Fruit fly (Drosophila melanogaster): ENCODE data around the gene pyx.

Gene pyx

DNA sequence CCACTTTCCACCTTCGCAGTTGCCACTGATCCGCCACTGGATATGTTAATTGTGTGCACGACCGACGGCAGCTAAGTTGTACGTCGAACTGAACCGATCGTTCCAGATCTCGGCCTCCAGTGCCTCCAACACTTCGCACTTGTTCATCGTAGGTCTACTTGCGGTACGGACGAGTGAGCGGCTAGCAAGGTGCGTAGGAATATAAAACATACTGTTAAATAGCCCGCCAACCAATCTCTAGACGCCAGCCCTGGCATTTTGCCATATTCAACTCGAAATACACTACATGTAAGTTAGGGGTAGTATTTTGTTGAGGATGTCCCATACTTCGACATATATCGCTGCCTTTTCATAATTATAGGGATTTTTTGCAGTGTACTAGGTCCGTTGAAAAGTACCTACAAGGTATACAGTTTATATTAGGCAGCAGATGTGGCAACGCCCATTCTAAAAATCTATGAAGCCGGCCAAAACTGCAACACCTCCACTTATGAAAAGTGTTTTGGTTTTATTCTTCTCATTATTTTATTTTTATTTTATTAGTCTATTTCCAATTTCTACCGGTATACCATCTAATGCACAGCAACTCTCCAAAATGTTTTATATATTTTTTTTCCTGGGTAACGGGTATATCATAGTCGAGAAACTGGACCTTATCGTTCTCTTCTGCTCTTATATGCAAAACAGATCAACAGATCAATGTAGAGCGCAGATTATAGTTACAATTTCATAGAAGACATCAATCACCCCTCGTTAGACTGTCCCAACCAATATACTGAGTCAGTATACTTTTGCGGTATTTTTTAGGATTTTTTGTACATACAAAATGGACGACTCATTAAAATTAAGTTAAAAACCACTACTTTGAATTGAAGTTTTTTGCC lies at the start of gene pyx, which contains the start of gene CG33229:
Gene pyx, minus strand, starts transcription at position 51 of the 884 bp plus-strand sequence.
Gene CG33229, plus strand, starts transcription at position 834 of the 884 bp plus-strand sequence.
- TF ChIP-seq CG17801 (GFP tag; optimal IDR thresholded peaks at IDR 0.05; ENCODE audit: partially characterized antibody): peak; percentile 29

DNA sequence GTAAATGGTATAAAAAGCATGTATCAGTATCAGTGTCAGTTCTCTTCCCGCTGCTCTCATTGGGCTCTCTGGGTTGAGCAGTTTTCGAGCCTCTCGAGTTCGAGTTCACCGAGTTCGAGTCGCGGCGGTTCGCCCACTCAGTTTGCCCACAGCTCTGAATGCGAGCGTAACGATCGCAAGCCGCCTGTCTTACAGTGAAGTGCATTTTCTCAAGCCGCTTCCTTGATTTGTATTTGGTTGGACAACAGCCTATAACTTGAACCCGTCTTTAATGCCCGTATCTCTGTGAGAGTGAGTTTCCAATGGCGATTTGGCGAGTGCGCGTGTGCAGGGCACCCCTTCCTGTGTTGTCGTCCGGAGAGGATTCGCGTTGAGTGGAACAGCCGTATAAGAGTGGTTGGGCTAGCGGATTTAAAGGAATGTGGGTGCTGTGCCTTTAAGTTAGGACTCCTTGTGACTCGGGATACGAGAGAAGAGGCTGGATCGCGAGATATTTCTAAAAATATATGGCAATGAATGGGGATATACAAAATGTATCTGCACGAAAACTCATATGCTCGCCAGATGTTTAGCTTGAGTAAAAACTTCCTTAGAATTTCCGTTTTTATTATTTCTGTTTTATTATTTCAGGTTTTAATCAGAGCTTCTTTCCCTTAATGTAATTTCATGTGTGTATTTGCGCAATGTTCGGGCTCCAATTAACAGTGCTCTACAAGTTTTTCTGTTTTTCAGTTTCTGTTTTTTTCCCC lies 48.8 kb upstream of the pyx start:
- TF ChIP-seq CG17801 (GFP tag; optimal IDR thresholded peaks at IDR 0.05; ENCODE audit: partially characterized antibody): peak; percentile 44

DNA sequence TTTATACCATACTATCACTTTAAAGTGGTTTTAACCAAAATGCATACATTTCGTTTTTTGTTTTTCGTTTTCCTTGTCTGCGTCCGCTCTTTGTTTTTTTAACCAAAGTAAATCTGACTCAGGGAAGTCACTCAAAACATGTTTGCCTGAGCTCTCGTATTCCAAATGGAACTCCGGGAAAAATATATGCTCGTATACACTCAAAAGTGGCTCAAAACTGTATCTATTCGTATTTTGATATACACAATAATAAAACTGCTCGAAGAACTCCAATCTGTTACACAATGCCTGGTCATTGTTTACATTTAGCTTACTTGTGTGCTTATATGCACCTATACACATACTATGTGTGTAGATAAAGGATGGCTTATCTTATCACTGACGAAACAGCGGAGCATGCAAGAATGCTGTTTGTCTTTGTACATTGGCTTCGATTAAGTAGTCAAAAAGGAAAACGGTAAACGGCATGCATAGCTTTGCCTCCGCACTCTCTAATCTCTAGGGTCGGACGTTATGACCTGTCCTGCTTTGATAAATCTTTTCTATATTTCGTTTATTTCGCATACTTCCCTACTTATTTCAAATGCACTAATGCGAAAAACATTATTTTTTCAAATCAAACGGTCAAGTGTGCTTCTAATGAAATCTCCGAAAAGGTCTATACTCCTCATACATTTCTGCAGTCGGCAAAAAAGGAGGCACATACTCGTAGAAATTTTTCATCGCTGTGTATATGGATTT lies 48.1 kb upstream of the pyx start, which contains the start of gene miple2:
Gene miple2, plus strand, starts transcription at position 441 of the 741 bp plus-strand sequence.
- TF ChIP-seq CG17801 (GFP tag; optimal IDR thresholded peaks at IDR 0.05; ENCODE audit: partially characterized antibody): no peak

DNA sequence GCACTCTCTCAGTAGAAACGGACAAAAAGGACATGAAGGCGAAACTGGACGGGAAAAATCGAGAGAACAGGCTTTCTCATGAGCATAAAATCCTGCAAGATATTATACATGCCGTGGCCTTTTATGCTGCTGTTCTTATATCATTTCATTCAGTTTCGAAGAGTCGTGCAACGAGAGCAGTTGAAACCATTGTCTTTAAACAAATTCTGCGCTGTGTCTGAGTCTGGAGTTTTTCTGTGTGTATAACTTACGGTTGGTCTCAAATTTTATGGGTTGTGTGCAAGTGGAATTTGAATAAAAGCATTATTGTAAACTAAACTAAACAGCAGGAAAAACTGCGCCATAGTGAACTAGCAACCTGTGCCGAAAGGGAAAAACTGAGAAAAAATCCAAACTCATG lies 44.7 kb upstream of the pyx start:
- TF ChIP-seq CG17801 (GFP tag; optimal IDR thresholded peaks at IDR 0.05; ENCODE audit: partially characterized antibody): no peak

DNA sequence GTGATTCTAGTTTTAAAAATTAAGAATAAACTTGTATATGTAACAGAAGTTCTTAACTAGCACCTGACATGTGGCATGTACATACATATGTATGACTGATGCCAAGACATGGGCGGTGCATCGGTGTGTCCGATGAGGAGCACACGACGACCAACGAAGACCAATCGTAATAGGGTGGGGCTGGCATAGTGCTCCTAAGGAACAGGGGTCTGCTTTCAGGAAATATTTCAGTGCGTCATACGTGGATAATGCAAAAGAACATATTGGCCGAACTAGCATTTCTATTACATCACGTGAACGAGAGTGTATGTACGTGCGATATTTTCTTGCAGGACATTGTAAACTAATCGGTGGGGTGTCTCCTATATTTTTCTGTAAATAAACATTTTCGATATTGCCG lies 44.2 kb upstream of the pyx start, which contains the start of gene miple1:
Gene miple1, plus strand, starts transcription at position 217 of the 400 bp plus-strand sequence.
- TF ChIP-seq CG17801 (GFP tag; optimal IDR thresholded peaks at IDR 0.05; ENCODE audit: partially characterized antibody): no peak

DNA sequence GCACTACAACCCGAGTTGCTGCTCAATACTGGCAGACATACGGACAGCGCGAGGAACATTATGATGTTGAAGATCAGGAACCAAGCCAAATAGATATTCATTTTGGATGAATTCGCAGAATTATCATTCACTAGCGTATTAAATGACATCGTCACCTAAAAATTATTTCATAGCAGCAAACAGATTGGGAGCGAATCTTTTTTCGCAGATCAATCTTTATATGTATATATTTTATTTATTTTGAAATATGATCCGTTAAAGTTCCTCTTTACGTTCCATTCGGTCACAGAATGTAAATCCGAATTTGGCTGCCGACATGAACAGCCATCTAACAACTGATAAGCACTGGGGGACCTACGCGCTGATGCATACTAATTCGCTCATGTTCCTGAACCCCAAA lies 42.9 kb upstream of the pyx start, which contains the start of gene CG34263:
Gene CG34263, minus strand, starts transcription at position 101 of the 400 bp plus-strand sequence.
- no peak for TF ChIP-seq CG17801 (GFP tag; optimal IDR thresholded peaks at IDR 0.05; ENCODE audit: partially characterized antibody)

DNA sequence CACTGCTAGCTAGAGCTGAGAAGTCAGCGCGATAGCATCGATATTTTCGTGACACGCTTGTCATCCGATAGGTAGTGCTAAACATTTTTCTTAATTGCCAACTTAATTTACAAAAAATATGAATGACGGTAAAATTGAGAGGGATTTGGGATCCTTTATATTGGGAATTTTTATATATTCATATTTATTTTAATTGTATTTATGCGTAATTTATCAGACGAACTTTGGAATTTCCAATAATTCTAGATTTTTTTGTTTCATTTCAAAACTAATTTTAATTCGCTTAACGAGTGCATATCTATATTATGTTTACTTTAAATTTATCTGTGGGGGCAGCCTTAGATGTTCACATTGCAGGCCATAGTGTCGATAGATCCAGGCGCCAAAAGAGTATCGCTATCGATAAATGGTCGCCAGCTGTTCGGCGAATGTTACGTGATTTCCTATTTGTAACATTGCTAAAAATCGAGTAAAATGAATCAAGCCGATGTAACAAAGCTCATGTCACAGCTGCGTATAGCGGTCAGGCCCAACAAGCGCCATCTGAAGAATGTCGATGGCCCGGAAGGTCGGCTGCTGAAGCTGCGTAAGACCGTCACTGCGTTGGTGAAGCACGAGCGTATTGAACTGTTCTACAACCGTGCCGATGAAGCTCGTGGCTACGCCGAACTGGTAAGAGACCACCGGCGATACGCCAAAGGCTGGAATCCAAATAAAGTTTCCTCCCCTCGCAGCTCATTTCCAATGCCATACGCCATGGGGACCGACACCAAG lies 41.7 kb upstream of the pyx start, which contains the start of the genes Tudor-SN and mRpL17:
Gene Tudor-SN, minus strand, starts transcription at position 3 of the 774 bp plus-strand sequence.
Gene mRpL17, plus strand, starts transcription at position 402 of the 774 bp plus-strand sequence.
- TF ChIP-seq CG17801 (GFP tag; optimal IDR thresholded peaks at IDR 0.05; ENCODE audit: partially characterized antibody): no peak

DNA sequence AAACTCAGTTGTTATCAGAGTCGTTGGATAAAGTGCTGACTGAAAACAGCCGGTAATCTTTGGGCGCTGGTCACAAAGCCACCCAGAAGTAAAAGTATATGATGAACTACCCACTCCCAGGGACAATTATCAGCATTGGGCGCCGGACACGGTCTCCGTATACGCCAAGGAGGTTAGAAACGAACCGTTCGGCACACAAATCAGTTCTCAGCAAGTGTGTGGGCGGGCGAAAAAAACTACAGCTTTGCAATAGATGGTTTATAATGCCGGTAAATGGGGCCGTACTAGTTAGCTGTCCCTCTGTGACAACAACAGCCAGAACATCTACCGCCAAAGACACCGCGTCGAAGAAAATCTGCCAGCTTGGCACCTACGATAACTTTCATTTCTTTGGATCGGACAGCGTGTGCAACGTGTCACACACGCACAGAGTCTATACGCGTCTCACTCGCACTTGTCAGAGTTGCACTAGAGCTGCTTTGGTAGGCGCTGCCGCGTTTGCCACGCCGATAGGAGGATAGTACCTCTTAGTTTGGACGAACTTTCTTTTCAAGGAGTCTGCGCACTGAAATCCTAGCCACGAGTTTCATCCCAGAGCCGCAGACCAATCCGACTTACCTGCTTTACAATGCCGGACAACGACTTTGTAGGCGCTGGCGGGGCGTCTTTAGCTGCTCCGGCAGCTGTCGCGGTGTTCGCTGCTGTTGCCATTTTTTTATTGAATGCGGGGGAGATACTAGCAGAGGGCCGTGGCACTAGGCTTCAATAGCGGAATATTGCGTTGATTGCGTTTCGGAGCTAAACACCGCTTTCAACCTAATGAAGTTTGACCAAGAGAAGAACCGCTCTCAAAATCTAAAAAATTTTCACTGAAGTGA lies 40.9 kb upstream of the pyx start:
- no peak for TF ChIP-seq CG17801 (GFP tag; optimal IDR thresholded peaks at IDR 0.05; ENCODE audit: partially characterized antibody)

DNA sequence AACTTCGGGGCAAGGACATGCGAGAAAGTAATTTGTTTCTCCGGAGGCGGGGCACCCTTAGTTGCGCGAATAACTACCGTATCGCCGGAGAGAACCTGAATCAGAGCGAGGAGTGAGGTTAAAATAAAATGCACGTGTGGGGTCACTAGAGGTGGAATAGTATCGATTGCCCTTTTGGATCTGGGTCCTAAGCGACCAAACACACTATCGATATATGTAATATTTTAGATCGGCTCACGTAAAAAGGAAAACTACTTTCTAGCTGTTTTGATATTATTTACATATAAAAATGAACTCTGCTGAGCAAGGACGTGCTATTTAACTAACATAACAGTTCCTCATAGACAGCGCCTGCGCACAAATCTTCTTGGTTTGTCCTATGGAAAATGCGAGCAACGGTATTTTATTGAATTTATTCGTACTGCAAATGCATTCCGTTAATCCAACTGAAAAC lies 39.9 kb upstream of the pyx start:
- no peak for TF ChIP-seq CG17801 (GFP tag; optimal IDR thresholded peaks at IDR 0.05; ENCODE audit: partially characterized antibody)

DNA sequence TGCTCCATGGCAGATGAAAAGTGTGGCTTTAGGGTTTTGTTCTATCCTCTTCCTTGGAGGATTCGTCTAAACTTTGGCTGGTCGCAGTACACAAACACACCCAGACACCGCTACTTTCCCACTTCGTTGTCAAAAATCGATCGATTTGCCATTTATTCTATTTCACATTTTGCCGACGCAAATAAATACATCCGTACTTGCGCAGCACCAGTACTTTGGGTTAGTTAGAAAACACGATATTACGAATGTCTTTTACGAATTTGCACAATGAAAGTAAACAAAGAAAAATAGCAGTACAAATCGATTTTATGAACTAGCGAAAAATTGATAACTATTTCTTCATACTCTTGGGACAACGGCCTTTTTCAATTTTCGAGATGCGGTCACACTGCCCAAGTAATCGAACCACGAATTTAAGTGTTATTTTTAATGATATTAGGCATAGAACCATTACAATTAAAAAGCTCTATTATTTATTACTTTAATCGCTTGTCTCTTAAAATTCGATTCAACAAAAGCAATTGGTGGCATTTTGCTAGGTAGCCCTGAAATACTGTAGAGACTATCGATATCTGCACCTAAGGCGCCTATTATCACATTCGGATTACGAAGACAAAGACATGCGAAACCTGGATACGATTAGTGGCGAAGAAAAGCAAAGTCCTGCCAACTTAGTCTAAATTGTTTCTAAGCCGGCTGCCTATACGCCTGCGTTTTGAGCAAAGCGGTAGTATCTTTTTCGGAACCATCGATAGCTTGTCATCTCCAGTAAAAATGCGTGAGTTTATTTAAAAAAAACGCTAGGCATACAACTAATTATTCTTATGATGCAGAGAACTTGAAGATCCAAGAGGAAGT lies 35.0 kb upstream of the pyx start, which contains the start of the genes DIP2 and wac:
Gene DIP2, minus strand, starts transcription at position 337 of the 858 bp plus-strand sequence.
Gene wac, plus strand, starts transcription at position 559 of the 858 bp plus-strand sequence.
- TF ChIP-seq CG17801 (GFP tag; optimal IDR thresholded peaks at IDR 0.05; ENCODE audit: partially characterized antibody): peak; percentile 33

DNA sequence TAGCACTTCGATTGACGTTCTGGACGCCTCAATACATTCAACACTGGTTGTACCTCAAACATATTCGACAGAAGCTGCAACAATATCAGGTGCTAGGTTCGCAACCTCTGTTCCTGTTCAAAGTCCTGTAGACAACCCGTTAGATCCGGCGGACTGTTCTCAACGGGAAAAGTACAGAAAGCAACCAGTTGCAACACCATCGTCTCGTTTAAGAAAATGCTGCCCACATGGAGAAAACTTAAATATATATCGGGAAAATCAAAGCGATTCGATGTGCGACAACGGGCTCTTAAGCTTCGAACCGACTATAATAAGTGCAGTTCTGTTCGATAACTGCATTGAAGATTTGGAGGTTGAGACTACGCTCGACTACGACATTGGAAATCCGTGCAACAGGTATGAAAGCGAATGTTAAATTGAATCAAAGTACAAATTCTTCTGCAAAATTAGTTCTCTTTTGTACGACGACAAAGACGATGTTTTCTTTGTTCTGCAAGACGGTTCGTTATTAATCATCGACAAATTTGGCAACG lies 25.4 kb upstream of the pyx start:
- no peak for TF ChIP-seq CG17801 (GFP tag; optimal IDR thresholded peaks at IDR 0.05; ENCODE audit: partially characterized antibody)

Measured in ovary, adult (tissue).